Fruit fly (Drosophila melanogaster): Measurements from ENCODE around the gene bou.

Gene bou

dm6 chrX:6969364-6970137 is 16.7 kb upstream of the bou start, which contains the start of gene CG4586 (continued):
- TF ChIP-seq pzg (GFP tag; optimal IDR thresholded peaks at IDR 0.05) (peak; percentile 36), Nf-YC (tag; optimal IDR thresholded peaks at IDR 0.05) (peak; percentile 78), CrebB (tag; optimal IDR thresholded peaks at IDR 0.05) (peak; percentile 97), fd102C (GFP tag; optimal IDR thresholded peaks at IDR 0.05) (peak; percentile 47), CG31441 (GFP tag; IDR thresholded peaks at IDR 0.05) (peak; percentile 96), Opbp (GFP tag; IDR thresholded peaks at IDR 0.05; ENCODE audit: partially characterized antibody) (no peak), ab (GFP tag; optimal IDR thresholded peaks at IDR 0.05) (peak; percentile 55), CG15073 (GFP tag; optimal IDR thresholded peaks at IDR 0.05) (peak; percentile 67), Deaf1 (tag; optimal IDR thresholded peaks at IDR 0.05) (peak; percentile 79), chif (GFP tag; optimal IDR thresholded peaks at IDR 0.05) (peak; percentile 92), da (GFP tag; optimal IDR thresholded peaks at IDR 0.05) (peak; percentile 81), NC2β (GFP tag; optimal IDR thresholded peaks at IDR 0.05) (peak; percentile 94), dan (GFP tag; IDR thresholded peaks at IDR 0.05) (no peak), sisA (GFP tag; IDR thresholded peaks at IDR 0.05) (peak; percentile 72), gcm (GFP tag; optimal IDR thresholded peaks at IDR 0.05) (peak; percentile 95), CG33213 (GFP tag; optimal IDR thresholded peaks at IDR 0.05) (peak; percentile 97), D19B (GFP tag; optimal IDR thresholded peaks at IDR 0.05) (peak; percentile 89), Nf-YB (GFP tag; optimal IDR thresholded peaks at IDR 0.05) (peak; percentile 84), CG2678 (tag; optimal IDR thresholded peaks at IDR 0.05) (peak; percentile 96), knrl (GFP tag; IDR thresholded peaks at IDR 0.05; ENCODE audit: partially characterized antibody) (no peak), Poxn (GFP tag; IDR thresholded peaks at IDR 0.05) (peak; percentile 69), Xbp1 (GFP tag; optimal IDR thresholded peaks at IDR 0.05) (peak; percentile 93), HLHmδ (GFP tag; optimal IDR thresholded peaks at IDR 0.05) (no peak), CG7928 (GFP tag; optimal IDR thresholded peaks at IDR 0.05) (peak; percentile 80), C15 (GFP tag; IDR thresholded peaks at IDR 0.05) (peak; percentile 91), run (tag; optimal IDR thresholded peaks at IDR 0.05) (peak; percentile 95), lov (optimal IDR thresholded peaks at IDR 0.05) (no peak), lov (GFP tag; IDR thresholded peaks at IDR 0.05) (peak; percentile 95), Doc3 (GFP tag; IDR thresholded peaks at IDR 0.05; ENCODE audit: partially characterized antibody) (no peak), Rfx (GFP tag; IDR thresholded peaks at IDR 0.05) (peak; percentile 96), MBD-R2 (GFP tag; IDR thresholded peaks at IDR 0.05) (peak; percentile 90), sd (tag; optimal IDR thresholded peaks at IDR 0.05) (peak; percentile 85), eyg (GFP tag; optimal IDR thresholded peaks at IDR 0.05) (peak; percentile 95), CG13123 (GFP tag; optimal IDR thresholded peaks at IDR 0.05) (peak; percentile 87), cg (GFP tag; optimal IDR thresholded peaks at IDR 0.05) (no peak), CG11093 (GFP tag; IDR thresholded peaks at IDR 0.05) (peak; percentile 77), CG14710 (tag; optimal IDR thresholded peaks at IDR 0.05) (peak; percentile 83), Med (GFP tag) (peak; percentile 100), CG15269 (tag; optimal IDR thresholded peaks at IDR 0.05) (peak; percentile 96), CG11398 (GFP tag; optimal IDR thresholded peaks at IDR 0.05) (peak; percentile 95), cato (GFP tag; optimal IDR thresholded peaks at IDR 0.05; ENCODE audit: borderline replicate concordance) (peak; percentile 77), CG32772 (GFP tag; IDR thresholded peaks at IDR 0.05) (peak; percentile 84), D19A (tag; optimal IDR thresholded peaks at IDR 0.05) (peak; percentile 90), ase (GFP tag; IDR thresholded peaks at IDR 0.05) (peak; percentile 90), lmd (GFP tag; IDR thresholded peaks at IDR 0.05) (peak; percentile 88), CG7987 (GFP tag; optimal IDR thresholded peaks at IDR 0.05) (peak; percentile 95), Six4 (GFP tag; optimal IDR thresholded peaks at IDR 0.05) (peak; percentile 96), Hr39 (optimal IDR thresholded peaks at IDR 0.05) (no peak), pros (GFP tag; optimal IDR thresholded peaks at IDR 0.05) (peak; percentile 3), tgo (GFP tag; IDR thresholded peaks at IDR 0.05) (peak; percentile 88)
